Worm (Caenorhabditis elegans): Measurements from ENCODE around the gene fmo-2.

ce11 chrIV:10680379-10680778 lies 1.9 kb upstream of the fmo-2 start, which contains the start of gene K08C7.4:
- TF ChIP-seq C08G9.2 (tag; optimal IDR thresholded peaks at IDR 0.05) (no peak), sox-2 (GFP tag; IDR thresholded peaks at IDR 0.05) (no peak), ama-1 (optimal IDR thresholded peaks at IDR 0.05) (no peak), tbx-2 (tag; optimal IDR thresholded peaks at IDR 0.05) (no peak)
